Fruit fly (Drosophila melanogaster) S2 (cell line): ENCODE data around the gene CG8661.

Experiments
- CG8478 ChIP-seq: fragments of >200 bp; optimal IDR thresholded peaks from 2 replicates; lab custom pipeline; 2018
- CTCF ChIP-seq, 2 experiments: fragments of >200 bp; optimal IDR thresholded peaks; 2 replicates each; lab custom pipeline; 2018

- TF ChIP-seq CG8478 (lab: Kevin White, UChicago): no peak
- TF ChIP-seq CTCF (optimal IDR thresholded peaks at IDR 0.05; lab: Kevin White, UChicago): no peak
These were observed 17.4 kb upstream of the CG8661 start, which contains the start of gene Fim for dm6 chrX:17301705-17302104.
